Worm (Caenorhabditis elegans): ENCODE measurements around the gene W06D11.2.

The W06D11.2 gene

ce11 chrX:12248140-12248539 is 48.4 kb downstream of the W06D11.2 start:
- peak; percentile 22 for TF ChIP-seq unc-62 (GFP tag; optimal IDR thresholded peaks at IDR 0.05)
- no peak for TF ChIP-seq unc-39 (tag; optimal IDR thresholded peaks at IDR 0.05)
- peak; percentile 91 for TF ChIP-seq hlh-1 (tag; optimal IDR thresholded peaks at IDR 0.05)
